Fruit fly (Drosophila melanogaster) whole organism, pupa: ENCODE results near the gene Pif1.

Experiments
- CG12605 ChIP-seq: fragments of 200-800 bp; sonication (Bioruptor generic); IDR thresholded peaks from 2 replicates; pipeline ENCODE4 v1.3.6; 2022; ENCODE audit warnings: missing biosample characterization, missing genetic modification characterization
- CG13204 ChIP-seq: fragments of 200-800 bp; sonication (Bioruptor generic); optimal IDR thresholded peaks from 2 replicates; lab custom pipeline; 2018; ENCODE audit warnings: missing biosample characterization, mild to moderate bottlenecking, missing genetic modification characterization, moderate library complexity
- CG17806 ChIP-seq: fragments of 200-800 bp; sonication (Bioruptor generic); optimal IDR thresholded peaks from 2 replicates; lab custom pipeline; 2018; ENCODE audit warnings: missing biosample characterization, mild to moderate bottlenecking, missing genetic modification characterization, moderate library complexity
- CG32121 ChIP-seq: fragments of 200-800 bp; sonication (Bioruptor generic); IDR thresholded peaks from 2 replicates; pipeline ENCODE4 v1.3.6; 2022; ENCODE audit warnings: missing biosample characterization, missing genetic modification characterization
- CG4496 ChIP-seq: fragments of 200-800 bp; sonication (Bioruptor generic); IDR thresholded peaks from 3 replicates; pipeline ENCODE4 v1.3.6; 2022; ENCODE audit warnings: missing biosample characterization, missing genetic modification characterization
- CG8159 ChIP-seq: fragments of 200-800 bp; sonication (Bioruptor generic); optimal IDR thresholded peaks from 3 replicates; lab custom pipeline; 2018; ENCODE audit warnings: missing biosample characterization, mild to moderate bottlenecking, missing genetic modification characterization, moderate library complexity
- CG8301 ChIP-seq: fragments of 200-800 bp; sonication (Bioruptor generic); optimal IDR thresholded peaks from 2 replicates; lab custom pipeline; 2018; ENCODE audit warnings: missing biosample characterization, mild to moderate bottlenecking, missing genetic modification characterization
- CG9948 ChIP-seq: fragments of 200-800 bp; sonication (Bioruptor generic); optimal IDR thresholded peaks from 2 replicates; lab custom pipeline; 2018; ENCODE audit warnings: missing biosample characterization, mild to moderate bottlenecking, missing genetic modification characterization, moderate library complexity
- D1 ChIP-seq: fragments of 200-800 bp; sonication (Bioruptor generic); optimal IDR thresholded peaks from 2 replicates; lab custom pipeline; 2018; ENCODE audit warnings: missing biosample characterization, mild to moderate bottlenecking, missing genetic modification characterization, moderate library complexity
- EcR ChIP-seq: fragments of 200-800 bp; sonication (Bioruptor generic); optimal IDR thresholded peaks from 3 replicates; lab custom pipeline; 2019; ENCODE audit warnings: missing biosample characterization, missing genetic modification characterization, mild to moderate bottlenecking, moderate library complexity, missing genetic modification reagents
- Pif1B ChIP-seq: fragments of 200-800 bp; sonication (Bioruptor generic); optimal IDR thresholded peaks from 3 replicates; lab custom pipeline; 2016; ENCODE audit warnings: missing biosample characterization, missing genetic modification characterization
- fd96Ca ChIP-seq: fragments of 200-800 bp; sonication (Bioruptor generic); IDR thresholded peaks from 3 replicates; pipeline ENCODE4 v1.3.6; 2022; ENCODE audit warnings: missing biosample characterization, missing genetic modification characterization
- gl ChIP-seq: fragments of 200-800 bp; sonication (Bioruptor generic); optimal IDR thresholded peaks from 2 replicates; lab custom pipeline; 2018; ENCODE audit warnings: missing biosample characterization, mild to moderate bottlenecking, missing genetic modification characterization

dm6 chr2L:3506322-3506721, 36.5 kb upstream of the Pif1 start:
- TF ChIP-seq CG13204 (GFP tag; lab: Kevin White, UChicago) (no peak), CG4496 (GFP tag; lab: Robert Waterston, UW) (no peak), D1 (tag; lab: Kevin White, UChicago) (no peak), CG32121 (GFP tag; lab: Robert Waterston, UW) (no peak), Pif1B (no peak), CG12605 (GFP tag; lab: Robert Waterston, UW) (no peak), EcR (GFP tag; lab: Kevin White, UChicago) (no peak), CG17806 (tag; lab: Kevin White, UChicago) (no peak), fd96Ca (GFP tag; lab: Robert Waterston, UW) (no peak), gl (no peak), CG8159 (tag; lab: Kevin White, UChicago) (no peak), CG8301 (no peak), CG9948 (tag; lab: Kevin White, UChicago) (no peak)
